Fruit fly (Drosophila melanogaster) Kc167 (cell line): Measurements from ENCODE around the gene CG13005.

Source experiments
- Myc ChIP-seq: fragments of >200 bp; optimal IDR thresholded peaks from 2 replicates; lab custom pipeline; 2017; ENCODE audit warnings: missing external identifiers
- Sin3A ChIP-seq: fragments of >200 bp; optimal IDR thresholded peaks from 2 replicates; lab custom pipeline; 2018; ENCODE audit warnings: missing external identifiers
- h ChIP-seq: fragments of >200 bp; optimal IDR thresholded peaks from 3 replicates; lab custom pipeline; 2018; ENCODE audit warnings: missing external identifiers
- insv ChIP-seq: fragments of >200 bp; optimal IDR thresholded peaks from 3 replicates; lab custom pipeline; 2018; ENCODE audit warnings: missing external identifiers
- psq ChIP-seq: fragments of >200 bp; optimal IDR thresholded peaks from 2 replicates; lab custom pipeline; 2017; ENCODE audit warnings: missing external identifiers
- ttk ChIP-seq: sonication (Bioruptor generic); optimal IDR thresholded peaks from 2 replicates; lab custom pipeline; 2017; ENCODE audit warnings: missing external identifiers

Gene CG13005

DNA sequence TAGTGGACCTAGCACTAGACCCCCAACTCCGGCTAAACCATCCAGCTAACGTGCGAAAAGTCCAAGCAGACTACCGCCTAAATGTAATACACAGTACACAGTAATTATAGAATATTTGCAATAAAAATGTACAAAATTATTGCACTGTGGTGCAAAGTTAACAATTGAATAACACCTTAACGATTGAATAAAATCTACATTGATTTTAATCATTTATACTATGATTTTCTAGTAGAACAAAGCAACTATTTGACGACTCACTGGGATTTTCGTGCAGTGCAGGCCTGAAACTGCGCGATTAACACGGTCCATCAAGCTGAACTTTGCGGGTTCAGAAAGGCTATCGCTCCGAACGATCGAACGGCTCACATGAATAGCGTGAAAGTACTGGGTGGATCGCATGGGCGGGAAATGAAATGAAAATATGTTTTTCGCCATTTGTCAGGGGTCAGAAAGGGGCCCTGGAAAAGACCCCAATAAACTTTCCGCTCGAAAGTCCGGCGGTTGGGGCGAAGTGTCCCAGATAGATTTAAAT lies 25.2 kb upstream of the CG13005 start:
- no peak for TF ChIP-seq insv
- no peak for TF ChIP-seq Myc (lab: Kevin White, UChicago)
- TF ChIP-seq psq: no peak
- no peak for TF ChIP-seq ttk
- no peak for TF ChIP-seq Sin3A (lab: Kevin White, UChicago)
- TF ChIP-seq h (lab: Kevin White, UChicago): no peak

DNA sequence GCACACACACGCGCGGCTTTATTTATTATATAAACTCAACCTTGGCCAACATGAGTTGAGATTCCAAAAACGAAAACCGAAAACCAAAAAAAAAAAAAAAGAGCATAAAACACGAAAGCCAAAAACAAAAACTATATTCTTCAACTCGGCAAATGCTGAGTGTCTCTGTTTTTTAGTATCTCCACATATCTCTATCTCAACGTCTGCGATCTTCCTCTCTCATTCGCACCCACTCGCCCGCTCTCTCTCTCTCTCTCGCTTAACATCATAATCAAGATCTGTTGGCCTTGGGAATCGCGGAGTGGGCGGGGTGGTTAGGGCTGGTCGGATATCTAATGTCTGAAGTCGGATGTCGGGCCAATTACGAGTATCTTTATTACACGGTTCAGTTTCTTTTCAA lies 23.2 kb upstream of the CG13005 start:
- no peak for TF ChIP-seq ttk
- TF ChIP-seq Myc (lab: Kevin White, UChicago): no peak
- TF ChIP-seq h (lab: Kevin White, UChicago): no peak
- no peak for TF ChIP-seq insv
- TF ChIP-seq psq: no peak
- no peak for TF ChIP-seq Sin3A (lab: Kevin White, UChicago)

DNA sequence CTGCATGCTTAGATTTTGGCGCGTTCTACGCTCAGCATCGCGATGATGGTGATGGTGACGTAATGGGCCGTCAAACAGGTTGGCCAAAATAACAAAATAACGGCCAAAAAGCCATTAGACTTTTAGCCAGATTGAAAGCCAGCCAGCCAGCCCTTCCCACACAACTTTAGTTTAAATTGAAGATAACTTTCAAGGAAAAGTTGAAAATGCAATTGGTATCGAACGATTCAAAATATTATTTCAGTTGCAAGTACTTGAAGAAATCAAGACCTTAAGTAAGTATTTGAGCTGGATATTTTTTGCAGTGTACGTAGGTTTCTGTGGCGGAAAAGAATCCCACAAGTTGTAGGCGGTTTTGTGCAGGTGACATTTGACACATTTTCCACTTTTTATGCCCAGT lies 22.4 kb upstream of the CG13005 start:
- TF ChIP-seq ttk (no peak), h (lab: Kevin White, UChicago) (no peak), Myc (lab: Kevin White, UChicago) (no peak), Sin3A (lab: Kevin White, UChicago) (no peak), psq (no peak), insv (no peak)

DNA sequence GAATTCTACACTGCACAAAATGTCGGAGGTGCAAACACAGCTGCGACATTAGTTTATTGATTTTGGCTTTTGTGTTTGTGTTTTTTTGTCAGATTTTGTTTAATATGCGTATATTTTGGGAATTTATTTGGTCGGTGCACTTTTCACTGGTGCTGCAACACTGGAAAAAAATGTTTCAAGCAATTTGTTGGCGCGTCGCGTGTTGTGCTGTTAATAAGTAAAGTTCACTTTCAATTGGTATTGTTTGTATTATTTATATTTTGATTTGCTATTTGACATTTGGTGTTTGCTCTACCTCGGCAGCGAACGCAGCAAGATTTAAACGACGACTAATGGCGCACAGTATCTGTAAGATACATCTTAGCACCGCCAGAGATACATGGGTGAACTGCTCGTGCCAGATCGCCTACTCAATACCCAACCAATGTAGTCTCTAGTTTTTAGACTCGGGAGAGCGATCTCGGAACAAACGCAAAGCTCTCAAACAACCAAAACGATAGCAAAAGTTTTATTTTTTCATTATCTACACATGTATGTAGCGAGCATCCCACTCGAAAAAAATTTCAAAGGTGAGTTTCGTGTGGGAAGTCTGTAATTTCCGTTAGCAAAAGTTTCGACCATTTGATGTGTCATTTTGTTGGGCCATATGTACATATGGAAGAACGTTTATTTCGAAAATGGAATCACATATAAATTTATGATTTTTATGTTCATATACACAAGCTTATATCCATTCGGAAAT lies 21.1 kb upstream of the CG13005 start:
- TF ChIP-seq Myc (lab: Kevin White, UChicago): no peak

DNA sequence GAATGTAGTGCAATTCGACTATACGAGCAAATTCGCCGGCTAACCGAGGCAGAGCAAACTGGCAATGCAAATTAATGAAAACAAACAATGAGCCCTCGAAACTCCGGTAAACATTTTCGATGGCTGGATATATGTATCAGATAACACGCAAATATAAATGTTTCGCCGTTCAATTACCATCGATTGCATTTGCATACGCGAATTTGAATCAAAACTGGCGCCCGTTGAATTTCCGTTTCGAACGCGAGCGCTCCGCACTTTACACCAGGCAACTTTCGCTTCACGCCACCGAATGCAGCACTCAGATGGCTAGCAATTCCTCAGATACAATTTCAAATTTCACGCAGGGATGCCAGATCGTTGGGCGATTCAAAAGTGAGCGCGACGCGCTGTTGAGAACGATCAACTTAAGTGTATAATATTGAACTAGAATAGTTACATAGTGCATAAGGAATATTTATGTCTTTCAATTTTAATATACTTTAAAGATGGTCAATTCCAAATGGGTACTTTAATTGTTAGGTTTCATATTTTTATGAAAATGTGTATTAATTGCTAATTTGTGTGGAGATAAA lies 20.2 kb upstream of the CG13005 start, which contains the start of gene if:
if (minus strand) TSS at position 294 of the 575 bp plus-strand sequence.
- TF ChIP-seq psq: no peak
- TF ChIP-seq ttk: no peak
- TF ChIP-seq h (lab: Kevin White, UChicago): no peak
- no peak for TF ChIP-seq Sin3A (lab: Kevin White, UChicago)

DNA sequence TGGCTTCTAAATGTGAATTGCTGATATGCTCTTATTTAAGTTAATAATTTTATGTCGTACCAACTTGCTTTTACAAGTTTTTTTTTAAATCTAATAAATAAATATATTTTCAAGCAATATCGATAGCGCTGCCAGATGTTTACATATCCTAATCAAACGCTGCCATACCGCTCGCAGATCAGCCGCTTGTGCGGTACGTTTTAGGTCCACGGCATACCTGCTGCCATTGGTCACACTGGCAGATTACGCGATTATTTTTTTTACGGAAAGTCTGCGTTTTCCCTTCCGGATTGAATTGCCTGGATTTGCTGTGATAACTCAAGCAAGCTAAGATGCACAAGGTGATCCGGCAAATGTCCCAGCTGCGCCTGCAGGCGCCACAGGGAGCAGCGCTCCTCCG lies 19.7 kb upstream of the CG13005 start, which contains the start of gene mRpL22:
mRpL22 (plus strand) TSS at position 191 of the 400 bp plus-strand sequence.
- TF ChIP-seq psq (no peak), insv (no peak), h (lab: Kevin White, UChicago) (no peak), ttk (no peak), Sin3A (lab: Kevin White, UChicago) (no peak), Myc (lab: Kevin White, UChicago) (no peak)

DNA sequence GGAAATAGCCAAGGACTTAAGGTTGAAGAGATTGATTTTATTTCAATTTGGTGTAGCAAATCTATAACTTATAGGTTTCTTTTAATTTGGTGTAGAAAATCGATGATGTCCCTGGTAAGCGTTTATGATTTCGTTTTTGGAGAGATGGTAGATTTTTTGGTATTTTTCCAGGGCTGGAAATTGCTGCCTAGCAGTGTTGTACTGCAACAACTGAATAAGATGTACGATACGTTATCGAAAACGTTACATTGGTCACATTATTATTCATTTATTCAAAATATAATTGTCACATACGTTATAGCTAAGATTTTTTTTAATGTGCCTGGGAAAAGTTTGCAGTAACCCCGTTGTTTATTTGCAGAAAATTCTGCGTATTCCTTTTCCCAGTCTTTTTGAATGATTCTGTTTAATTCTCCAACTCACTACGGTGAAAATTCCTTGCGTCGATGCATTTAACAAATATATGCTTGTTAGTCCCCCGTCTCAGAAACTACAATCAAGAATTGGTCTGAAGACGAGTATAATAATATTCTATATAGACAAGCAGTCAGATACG lies 16.5 kb upstream of the CG13005 start, which contains the start of the genes CG9609 and Sap30:
CG9609 (minus strand) TSS at position 149 of the 556 bp plus-strand sequence.
Sap30 (plus strand) TSS at position 424 of the 556 bp plus-strand sequence.
- TF ChIP-seq h (lab: Kevin White, UChicago) (no peak), Myc (lab: Kevin White, UChicago) (no peak), insv (no peak), psq (no peak), ttk (no peak), Sin3A (lab: Kevin White, UChicago) (no peak)

DNA sequence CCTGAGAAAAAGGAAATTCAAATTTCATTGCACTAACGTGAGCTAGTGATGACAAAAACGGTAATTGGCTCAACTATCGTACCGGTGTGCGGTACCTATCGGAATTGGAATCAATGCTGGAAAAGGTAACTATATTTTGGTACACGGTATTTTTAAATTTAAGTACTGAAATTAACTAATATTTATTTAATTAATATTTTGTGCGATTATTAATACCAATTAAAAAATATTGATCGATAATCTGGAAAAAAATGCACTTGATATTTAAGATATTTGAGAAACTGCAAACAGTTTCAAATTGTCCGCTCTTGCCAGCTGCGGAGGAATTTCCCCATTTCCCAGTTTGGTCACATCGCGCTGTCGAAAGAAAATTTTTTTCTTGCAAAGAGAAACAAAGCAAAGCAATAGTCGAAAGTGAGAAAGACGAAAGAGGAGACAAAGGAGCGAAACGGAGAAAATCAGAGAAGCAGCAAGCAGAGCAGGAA lies 16.0 kb upstream of the CG13005 start:
- TF ChIP-seq insv (no peak), h (lab: Kevin White, UChicago) (no peak), psq (no peak), Myc (lab: Kevin White, UChicago) (no peak), ttk (no peak), Sin3A (lab: Kevin White, UChicago) (no peak)

DNA sequence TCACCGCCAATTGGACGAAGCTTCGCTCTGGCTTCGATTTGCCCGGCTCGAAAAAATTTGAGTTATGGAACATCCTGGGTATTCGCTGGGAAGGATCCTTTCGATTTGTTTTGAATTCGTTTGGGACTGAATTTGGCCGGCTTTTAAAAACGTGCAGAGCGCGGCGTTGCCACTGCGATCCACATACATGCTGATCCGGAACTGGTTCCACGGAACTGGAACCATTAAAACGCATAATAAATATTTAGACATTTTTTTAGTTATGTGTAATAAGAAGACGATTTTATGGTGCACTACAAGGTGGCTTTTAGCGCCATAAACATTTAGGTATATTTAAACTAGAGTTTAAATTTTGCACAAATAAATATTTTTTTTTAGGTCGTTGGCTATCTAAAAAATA lies 12.4 kb upstream of the CG13005 start, which contains the start of gene Rrp45:
Rrp45 (minus strand) TSS at position 209 of the 400 bp plus-strand sequence.
- TF ChIP-seq Sin3A (lab: Kevin White, UChicago) (no peak), h (lab: Kevin White, UChicago) (no peak), Myc (lab: Kevin White, UChicago) (no peak), ttk (no peak), insv (no peak), psq (no peak)

DNA sequence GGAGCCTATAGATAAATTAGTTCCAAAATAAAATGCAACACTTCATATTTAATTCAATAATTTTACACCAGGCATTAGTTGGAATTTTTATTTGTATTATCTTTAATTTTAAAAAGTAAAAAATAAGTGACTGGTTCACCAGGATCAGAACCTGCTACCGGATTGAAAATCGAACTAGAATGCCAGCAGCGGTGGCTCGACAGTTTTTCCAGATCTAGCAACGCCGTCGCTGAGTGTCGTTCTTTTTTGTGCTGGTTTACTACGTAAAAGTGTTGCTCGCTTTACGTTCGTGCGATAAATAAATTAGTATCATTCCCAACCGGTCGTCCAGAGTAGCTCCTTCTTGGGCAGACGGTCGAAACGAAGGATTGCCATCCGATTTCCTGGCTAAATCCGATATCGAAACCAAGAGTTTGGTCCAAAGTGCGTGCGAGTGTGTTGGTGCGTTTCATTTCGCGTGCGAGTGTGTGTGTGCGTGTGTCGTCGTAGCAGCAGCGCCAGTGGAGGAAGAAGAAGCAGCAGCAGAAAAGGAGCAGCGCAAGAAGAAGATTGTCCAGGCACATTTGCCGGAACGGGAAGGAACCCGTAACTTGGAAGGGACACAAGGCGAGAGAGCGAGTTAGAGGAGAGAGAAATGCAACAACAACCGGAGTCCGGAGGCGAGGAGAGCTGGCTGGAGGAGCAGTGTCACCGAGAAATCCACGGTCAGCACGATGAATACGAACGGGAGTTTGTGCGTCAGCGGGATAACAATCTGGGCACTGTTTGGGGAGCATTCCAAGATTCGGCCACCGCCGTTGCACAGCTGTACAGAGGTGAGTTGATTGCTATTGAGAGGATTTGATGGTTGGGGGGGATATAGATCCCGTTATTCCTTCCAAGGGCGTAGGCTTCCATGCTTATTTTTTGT lies 11.3 kb upstream of the CG13005 start, which contains the start of gene CG4768:
CG4768 (plus strand) TSS at position 200 of the 910 bp plus-strand sequence.
- TF ChIP-seq psq (no peak), h (lab: Kevin White, UChicago) (no peak), Sin3A (lab: Kevin White, UChicago) (no peak), ttk (no peak), insv (no peak), Myc (lab: Kevin White, UChicago) (no peak)

DNA sequence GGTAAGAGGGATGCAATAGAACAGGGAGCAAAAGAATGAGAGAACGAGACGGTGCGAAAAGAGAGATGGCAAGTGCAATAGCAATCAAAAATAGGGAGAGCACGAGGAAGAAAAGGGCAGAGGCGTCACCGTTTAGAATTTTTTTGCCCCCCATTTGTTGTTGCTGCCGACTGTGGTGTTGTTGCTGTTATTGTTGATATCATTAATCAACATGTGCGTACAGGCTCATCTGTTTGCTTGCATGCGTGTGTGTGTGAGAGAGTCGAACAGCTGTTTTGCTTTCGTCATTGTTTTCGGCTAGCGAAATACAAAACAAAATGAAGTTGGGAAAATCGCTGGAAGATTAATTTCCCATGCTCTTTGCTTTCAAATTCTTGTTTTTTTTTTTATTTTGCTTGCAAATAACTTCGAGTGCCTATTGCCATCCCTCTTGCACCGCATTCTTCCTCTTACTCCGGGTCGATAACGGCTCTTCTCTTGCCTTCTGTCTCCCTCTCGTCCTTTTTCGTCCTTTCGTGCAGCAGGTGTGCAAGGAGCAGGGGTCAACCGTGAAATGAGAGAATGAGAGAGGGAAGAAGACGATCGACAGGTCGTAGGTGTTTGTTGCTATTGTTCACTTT lies 10.2 kb upstream of the CG13005 start:
- no peak for TF ChIP-seq psq
- no peak for TF ChIP-seq h (lab: Kevin White, UChicago)
- TF ChIP-seq Sin3A (lab: Kevin White, UChicago): no peak
- no peak for TF ChIP-seq Myc (lab: Kevin White, UChicago)
- no peak for TF ChIP-seq insv
- TF ChIP-seq ttk: no peak
